Worm (Caenorhabditis elegans) whole organism, mixed stage, embryonic: ENCODE measurements around the gene C18G1.7.

Experiments used
- elt-1 ChIP-seq: sonication (generic microtip); optimal IDR thresholded peaks from 2 replicates; lab custom pipeline; 2017; ENCODE audit warnings: missing genetic modification characterization, mild to moderate bottlenecking, missing compliant biosample characterization, antibody characterized with exemption, moderate library complexity, borderline replicate concordance; ENCODE audit not compliant: insufficient read depth
- elt-3 ChIP-seq: fragments of 150-350 bp; optimal IDR thresholded peaks from 2 replicates; lab custom pipeline; 2014; ENCODE audit warnings: missing biosample characterization, missing genetic modification characterization
- ham-2 ChIP-seq: fragments of 200-800 bp; sonication (Bioruptor generic); optimal IDR thresholded peaks from 2 replicates; lab custom pipeline; 2018; ENCODE audit warnings: mild to moderate bottlenecking, missing genetic modification characterization, missing compliant biosample characterization
- mab-5 ChIP-seq: fragments of 150-350 bp; optimal IDR thresholded peaks from 2 replicates; lab custom pipeline; 2014; ENCODE audit warnings: missing biosample characterization, missing genetic modification characterization
- nhr-12 ChIP-seq: fragments of 150-350 bp; optimal IDR thresholded peaks from 2 replicates; lab custom pipeline; 2014; ENCODE audit warnings: missing biosample characterization, missing genetic modification characterization
- nhr-2 ChIP-seq: fragments of 150-350 bp; optimal IDR thresholded peaks from 2 replicates; lab custom pipeline; 2014; ENCODE audit warnings: missing biosample characterization, missing genetic modification characterization
- nhr-237 ChIP-seq: fragments of 150-350 bp; optimal IDR thresholded peaks from 2 replicates; lab custom pipeline; 2014; ENCODE audit warnings: missing biosample characterization, missing genetic modification characterization
- nhr-76 ChIP-seq: sonication (generic microtip); optimal IDR thresholded peaks from 2 replicates; lab custom pipeline; 2017; ENCODE audit warnings: missing biosample characterization, missing genetic modification characterization
- pha-4 ChIP-seq: fragments of 150-350 bp; optimal IDR thresholded peaks from 2 replicates; lab custom pipeline; 2018; ENCODE audit warnings: missing biosample characterization, missing genetic modification reagents, missing genetic modification characterization
- snpc-4 ChIP-seq: fragments of 150-350 bp; optimal IDR thresholded peaks from 2 replicates; lab custom pipeline; 2014; ENCODE audit warnings: missing biosample characterization, missing genetic modification characterization
- sptf-1 ChIP-seq: sonication (generic microtip); optimal IDR thresholded peaks from 2 replicates; lab custom pipeline; 2017; ENCODE audit warnings: mild to moderate bottlenecking, missing genetic modification characterization, moderate library complexity, missing compliant biosample characterization
- unc-39 ChIP-seq: fragments of 150-350 bp; optimal IDR thresholded peaks from 2 replicates; lab custom pipeline; 2014; ENCODE audit warnings: missing biosample characterization, missing genetic modification characterization
- ztf-11 ChIP-seq: fragments of 150-350 bp; optimal IDR thresholded peaks from 2 replicates; lab custom pipeline; 2014; ENCODE audit warnings: missing biosample characterization, missing genetic modification characterization

ce11 chrV:4750294-4750693, 4.9 kb downstream of the C18G1.7 start, which contains the start of gene C18G1.6:
- TF ChIP-seq mab-5 (tag; lab: Kevin White, UChicago) (no peak), sptf-1 (tag; lab: Kevin White, UChicago) (no peak), elt-3 (tag; lab: Kevin White, UChicago) (no peak), elt-1 (tag; lab: Kevin White, UChicago) (no peak), nhr-2 (tag; lab: Kevin White, UChicago) (no peak), ham-2 (GFP tag; lab: Kevin White, UChicago) (no peak), ztf-11 (tag; lab: Kevin White, UChicago) (no peak), nhr-76 (tag; lab: Kevin White, UChicago) (no peak), unc-39 (tag; lab: Kevin White, UChicago) (no peak), snpc-4 (tag; lab: Kevin White, UChicago) (no peak), pha-4 (tag; lab: Kevin White, UChicago) (no peak), nhr-237 (tag; lab: Kevin White, UChicago) (no peak), nhr-12 (no peak)
